Fruit fly (Drosophila melanogaster) Kc167 (cell line): ENCODE data around the gene CG1074.

Source experiments
- Myc ChIP-seq: fragments of >200 bp; optimal IDR thresholded peaks from 2 replicates; lab custom pipeline; 2017; ENCODE audit warnings: missing external identifiers
- Sin3A ChIP-seq: fragments of >200 bp; optimal IDR thresholded peaks from 2 replicates; lab custom pipeline; 2018; ENCODE audit warnings: missing external identifiers
- insv ChIP-seq: fragments of >200 bp; optimal IDR thresholded peaks from 3 replicates; lab custom pipeline; 2018; ENCODE audit warnings: missing external identifiers
- psq ChIP-seq: fragments of >200 bp; optimal IDR thresholded peaks from 2 replicates; lab custom pipeline; 2017; ENCODE audit warnings: missing external identifiers
- ttk ChIP-seq: sonication (Bioruptor generic); optimal IDR thresholded peaks from 2 replicates; lab custom pipeline; 2017; ENCODE audit warnings: missing external identifiers

DNA sequence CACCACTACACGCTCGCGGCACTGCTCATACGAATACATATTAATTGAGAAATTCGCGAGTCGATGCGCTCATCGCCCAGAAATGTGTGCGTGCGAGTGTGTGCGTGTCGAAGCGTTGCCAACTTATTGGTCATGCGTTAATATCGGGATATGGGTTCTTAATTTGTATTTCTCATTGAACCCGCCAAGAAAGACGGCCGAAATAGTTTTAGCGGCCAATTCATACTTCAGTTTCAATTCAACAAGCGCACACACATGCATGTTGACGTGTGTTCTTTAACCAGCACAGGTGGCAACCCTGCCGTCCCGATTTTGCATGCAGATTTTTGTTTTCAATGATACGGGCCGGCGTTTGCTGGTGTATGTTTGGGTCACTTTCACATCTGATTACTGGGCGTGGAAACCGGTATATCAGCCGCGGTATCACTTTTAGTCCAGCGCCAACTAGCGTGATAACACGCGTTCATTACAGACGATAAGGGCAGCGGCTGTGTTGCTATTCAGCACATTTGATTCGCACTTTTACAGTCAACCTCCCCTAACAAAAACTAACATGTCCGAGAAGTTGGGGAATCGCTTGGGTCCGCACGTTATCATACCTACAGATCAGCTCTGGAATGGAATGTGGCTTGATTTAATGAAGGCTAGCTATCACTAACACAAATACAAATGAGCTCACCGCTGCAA, 29.9 kb upstream of the CG1074 start:
- TF ChIP-seq psq (lab: Kevin White, UChicago): no peak
- no peak for TF ChIP-seq Myc
- TF ChIP-seq ttk (lab: Kevin White, UChicago): no peak
- TF ChIP-seq Sin3A (lab: Kevin White, UChicago): no peak
- TF ChIP-seq insv (lab: Kevin White, UChicago): no peak
